Fruit fly (Drosophila melanogaster) whole organism, wandering third instar larva: ENCODE data around the gene CG31974.

Experiments
- CG9705 ChIP-seq: fragments of 200-800 bp; sonication (Bioruptor generic); optimal IDR thresholded peaks from 2 replicates; lab custom pipeline; 2018; ENCODE audit warnings: missing biosample characterization, mild to moderate bottlenecking, missing genetic modification characterization
- br ChIP-seq: fragments of 200-800 bp; sonication (Bioruptor generic); optimal IDR thresholded peaks from 2 replicates; lab custom pipeline; 2016; ENCODE audit warnings: missing biosample characterization, missing genetic modification characterization
- dmrt93B ChIP-seq: fragments of 200-800 bp; sonication (Bioruptor generic); optimal IDR thresholded peaks from 2 replicates; lab custom pipeline; 2018; ENCODE audit warnings: missing biosample characterization, mild to moderate bottlenecking, missing genetic modification characterization
- pan ChIP-seq: fragments of >200 bp; optimal IDR thresholded peaks from 2 replicates; lab custom pipeline; 2017

dm6 chr2L:135383-136130 is 7.3 kb downstream of the CG31974 start:
- TF ChIP-seq br (GFP tag; lab: Kevin White, UChicago) (no peak), pan (lab: Kevin White, UChicago) (no peak), dmrt93B (GFP tag; lab: Kevin White, UChicago) (no peak), CG9705 (GFP tag; lab: Kevin White, UChicago) (no peak)
